Worm (Caenorhabditis elegans) whole organism, young adult: ENCODE results near the gene ctps-1.
A peak's percentile ranks its signal among the peaks of the same experiment; 100 is the strongest.

ENCODE experiments used
- B0019.2 ChIP-seq: fragments of 200-800 bp; sonication (Bioruptor generic); conservative IDR thresholded peaks from 2 replicates; pipeline ENCODE4 v1.3.6; 2022; ENCODE audit warnings: missing genetic modification reagents, missing genetic modification characterization, missing compliant biosample characterization
- B0261.1 ChIP-seq: sonication (generic microtip); optimal IDR thresholded peaks from 2 replicates; lab custom pipeline; 2016; ENCODE audit warnings: mild to moderate bottlenecking, missing genetic modification characterization, moderate library complexity, missing compliant biosample characterization
- B0336.3 ChIP-seq: fragments of 200-800 bp; sonication (Bioruptor generic); IDR thresholded peaks from 2 replicates; pipeline ENCODE4 v1.3.6; 2022; ENCODE audit warnings: missing genetic modification characterization, missing compliant biosample characterization
- C06A6.2 ChIP-seq: fragments of 200-800 bp; sonication (Bioruptor generic); conservative IDR thresholded peaks from 2 replicates; pipeline ENCODE4 v1.3.6; 2022; ENCODE audit warnings: missing genetic modification characterization, missing compliant biosample characterization
- C17E4.6 ChIP-seq: fragments of 200-800 bp; sonication (Bioruptor generic); IDR thresholded peaks from 2 replicates; pipeline ENCODE4 v1.3.6; 2022; ENCODE audit warnings: missing genetic modification reagents, missing genetic modification characterization, missing compliant biosample characterization
- D2030.7 ChIP-seq: fragments of 200-800 bp; sonication (Bioruptor generic); IDR thresholded peaks from 2 replicates; pipeline ENCODE4 v1.3.6; 2022; ENCODE audit warnings: missing genetic modification reagents, missing genetic modification characterization, missing compliant biosample characterization
- F55B11.4 ChIP-seq: sonication (generic microtip); optimal IDR thresholded peaks from 2 replicates; lab custom pipeline; 2016; ENCODE audit warnings: missing compliant biosample characterization, missing genetic modification characterization, borderline replicate concordance; ENCODE audit not compliant: insufficient read depth
- F57C9.4 ChIP-seq: sonication (generic microtip); optimal IDR thresholded peaks from 2 replicates; lab custom pipeline; 2017; ENCODE audit warnings: mild to moderate bottlenecking, missing genetic modification characterization, missing compliant biosample characterization
- Y53G8AR.9 ChIP-seq: fragments of 200-800 bp; sonication (Bioruptor generic); conservative IDR thresholded peaks from 2 replicates; pipeline ENCODE4 v1.3.6; 2022; ENCODE audit warnings: missing genetic modification reagents, missing genetic modification characterization, missing compliant biosample characterization
- ZK185.1 ChIP-seq: sonication (generic microtip); optimal IDR thresholded peaks from 2 replicates; lab custom pipeline; 2016; ENCODE audit warnings: mild to moderate bottlenecking, missing genetic modification characterization, missing compliant biosample characterization; ENCODE audit not compliant: poor library complexity, severe bottlenecking
- ama-1 ChIP-seq, 3 experiments: fragments of 150-350 bp in 1 of 3; sonication (generic microtip) in 2 of 3; optimal IDR thresholded peaks; 2 replicates each; lab custom pipeline; 2014 to 2018; ENCODE audit warnings: missing biosample characterization in 2 of 3, missing genetic modification characterization in 2 of 3, missing genetic modification reagents in 2 of 3
- bed-1 ChIP-seq: fragments of 200-800 bp; sonication (Bioruptor generic); IDR thresholded peaks from 2 replicates; pipeline ENCODE4 v1.3.6; 2022; ENCODE audit warnings: missing genetic modification reagents, missing genetic modification characterization, missing compliant biosample characterization
- bed-2 ChIP-seq: fragments of 200-800 bp; sonication (Bioruptor generic); IDR thresholded peaks from 2 replicates; pipeline ENCODE4 v1.3.6; 2022; ENCODE audit warnings: missing genetic modification reagents, missing genetic modification characterization, missing compliant biosample characterization
- cebp-2 ChIP-seq: fragments of 200-800 bp; sonication (Bioruptor generic); IDR thresholded peaks from 2 replicates; pipeline ENCODE4 v1.3.6; 2022; ENCODE audit warnings: missing genetic modification characterization, missing compliant biosample characterization
- ceh-100 ChIP-seq: fragments of 200-800 bp; sonication (Bioruptor generic); IDR thresholded peaks from 2 replicates; pipeline ENCODE4 v1.3.6; 2022; ENCODE audit warnings: missing genetic modification reagents, missing genetic modification characterization, missing compliant biosample characterization
- ceh-27 ChIP-seq: fragments of 200-800 bp; sonication (Bioruptor generic); optimal IDR thresholded peaks from 2 replicates; lab custom pipeline; 2018; ENCODE audit warnings: mild to moderate bottlenecking, missing genetic modification characterization, moderate library complexity, missing compliant biosample characterization
- chd-7 ChIP-seq: sonication (generic microtip); optimal IDR thresholded peaks from 2 replicates; lab custom pipeline; 2016; ENCODE audit warnings: mild to moderate bottlenecking, missing genetic modification characterization, moderate library complexity, missing compliant biosample characterization
- dpl-1 ChIP-seq: fragments of 150-350 bp; optimal IDR thresholded peaks from 2 replicates; lab custom pipeline; 2014; ENCODE audit warnings: missing biosample characterization, missing genetic modification reagents, missing genetic modification characterization
- egrh-3 ChIP-seq: fragments of 200-800 bp; sonication (Bioruptor generic); IDR thresholded peaks from 2 replicates; pipeline ENCODE4 v1.3.6; 2022; ENCODE audit warnings: missing genetic modification reagents, missing genetic modification characterization, missing compliant biosample characterization
- ekl-4 ChIP-seq: fragments of 200-800 bp; sonication (Bioruptor generic); IDR thresholded peaks from 2 replicates; pipeline ENCODE4 v1.3.6; 2022; ENCODE audit warnings: missing genetic modification reagents, missing genetic modification characterization, missing compliant biosample characterization
- hlh-12 ChIP-seq: sonication (generic microtip); optimal IDR thresholded peaks from 2 replicates; lab custom pipeline; 2016; ENCODE audit warnings: missing genetic modification characterization, missing compliant biosample characterization
- hmg-1.2 ChIP-seq: fragments of 200-800 bp; sonication (Bioruptor generic); IDR thresholded peaks from 2 replicates; pipeline ENCODE4 v1.3.6; 2022; ENCODE audit warnings: missing genetic modification reagents, missing genetic modification characterization, missing compliant biosample characterization
- let-526 ChIP-seq: fragments of 200-800 bp; sonication (Bioruptor generic); IDR thresholded peaks from 2 replicates; pipeline ENCODE4 v1.3.6; 2022; ENCODE audit warnings: missing genetic modification reagents, missing genetic modification characterization, missing compliant biosample characterization
- lin-40 ChIP-seq: sonication (generic microtip); optimal IDR thresholded peaks from 2 replicates; lab custom pipeline; 2016; ENCODE audit warnings: missing genetic modification characterization, mild to moderate bottlenecking, missing compliant biosample characterization, missing genotype, missing genetic modification reagents
- madf-10 ChIP-seq: sonication (generic microtip); optimal IDR thresholded peaks from 2 replicates; lab custom pipeline; 2016; ENCODE audit warnings: mild to moderate bottlenecking, missing genetic modification characterization, missing compliant biosample characterization
- madf-3 ChIP-seq: fragments of 200-800 bp; sonication (Bioruptor generic); IDR thresholded peaks from 2 replicates; pipeline ENCODE4 v1.3.6; 2022; ENCODE audit warnings: missing genetic modification reagents, missing genetic modification characterization, missing compliant biosample characterization
- madf-6 ChIP-seq: fragments of 200-800 bp; sonication (Bioruptor generic); IDR thresholded peaks from 2 replicates; pipeline ENCODE4 v1.3.6; 2022; ENCODE audit warnings: missing genetic modification reagents, missing genetic modification characterization, missing compliant biosample characterization
- madf-8 ChIP-seq: fragments of 200-800 bp; sonication (Bioruptor generic); conservative IDR thresholded peaks from 2 replicates; pipeline ENCODE4 v1.3.6; 2022; ENCODE audit warnings: missing genetic modification reagents, missing genetic modification characterization, missing compliant biosample characterization
- mcd-1 ChIP-seq: fragments of 200-800 bp; sonication (Bioruptor generic); IDR thresholded peaks from 2 replicates; pipeline ENCODE4 v1.3.6; 2022; ENCODE audit warnings: missing genetic modification reagents, missing genetic modification characterization, missing compliant biosample characterization
- mes-4 ChIP-seq: sonication (generic microtip); optimal IDR thresholded peaks from 2 replicates; lab custom pipeline; 2016; ENCODE audit warnings: missing genotype, missing genetic modification characterization, missing compliant biosample characterization
- nfya-1 ChIP-seq: sonication (generic microtip); optimal IDR thresholded peaks from 2 replicates; lab custom pipeline; 2017; ENCODE audit warnings: antibody characterized with exemption, missing compliant biosample characterization, missing genetic modification characterization, borderline replicate concordance; ENCODE audit not compliant: insufficient read depth
- nfya-2 ChIP-seq: fragments of 200-800 bp; sonication (Bioruptor generic); IDR thresholded peaks from 2 replicates; pipeline ENCODE4 v1.3.6; 2022; ENCODE audit warnings: missing genetic modification reagents, missing genetic modification characterization, missing compliant biosample characterization
- nfyb-1 ChIP-seq: fragments of 200-800 bp; sonication (Bioruptor generic); IDR thresholded peaks from 2 replicates; pipeline ENCODE4 v1.3.6; 2022; ENCODE audit warnings: missing genetic modification reagents, missing genetic modification characterization, missing compliant biosample characterization
- pbrm-1 ChIP-seq: fragments of 200-800 bp; sonication (Bioruptor generic); IDR thresholded peaks from 2 replicates; pipeline ENCODE4 v1.3.6; 2022; ENCODE audit warnings: missing genetic modification reagents, missing genetic modification characterization, missing compliant biosample characterization
- rpc-1 ChIP-seq, 2 experiments: fragments of 150-350 bp in 1 of 2; sonication (generic microtip) in 1 of 2; optimal IDR thresholded peaks; 2 replicates each; lab custom pipeline; 2014 to 2018; ENCODE audit warnings: missing biosample characterization in 1 of 2, missing genetic modification characterization in 1 of 2, missing genetic modification reagents in 1 of 2, missing genotype in 1 of 2
- snpc-1.1 ChIP-seq: sonication (generic microtip); optimal IDR thresholded peaks from 2 replicates; lab custom pipeline; 2017; ENCODE audit warnings: missing genetic modification characterization, mild to moderate bottlenecking, missing compliant biosample characterization, antibody characterized with exemption, moderate library complexity, missing genotype, missing genetic modification reagents; ENCODE audit not compliant: insufficient read depth
- snpc-4 ChIP-seq, 5 experiments: fragments of 150-350 bp in 1 of 5; sonication (generic microtip) in 4 of 5; optimal IDR thresholded peaks; 2 replicates each; lab custom pipeline; 2014 to 2018; ENCODE audit warnings: missing genetic modification characterization in 5 of 5, missing biosample characterization in 3 of 5, antibody characterized with exemption in 2 of 5, mild to moderate bottlenecking in 2 of 5, missing compliant biosample characterization in 2 of 5, missing genotype in 2 of 5, moderate library complexity in 2 of 5, missing genetic modification reagents in 1 of 5
- somi-1 ChIP-seq: fragments of 200-800 bp; sonication (Bioruptor generic); optimal IDR thresholded peaks from 2 replicates; lab custom pipeline; 2018; ENCODE audit warnings: mild to moderate bottlenecking, missing genetic modification characterization, missing compliant biosample characterization
- tbp1 ChIP-seq: fragments of 200-800 bp; sonication (Bioruptor generic); optimal IDR thresholded peaks from 2 replicates; lab custom pipeline; 2018; ENCODE audit warnings: mild to moderate bottlenecking, missing genetic modification characterization, missing compliant biosample characterization
- unc-130 ChIP-seq: sonication (generic microtip); optimal IDR thresholded peaks from 2 replicates; lab custom pipeline; 2016; ENCODE audit warnings: missing genetic modification reagents, missing genetic modification characterization, missing compliant biosample characterization
- unc-62 ChIP-seq: fragments of 150-350 bp; optimal IDR thresholded peaks from 2 replicates; lab custom pipeline; 2014; ENCODE audit warnings: missing biosample characterization, missing genetic modification reagents, missing genetic modification characterization
- zfh-2 ChIP-seq: fragments of 200-800 bp; sonication (Bioruptor generic); conservative IDR thresholded peaks from 2 replicates; pipeline ENCODE4 v1.3.6; 2022; ENCODE audit warnings: missing genetic modification reagents, missing genetic modification characterization, missing compliant biosample characterization
- zim-3 ChIP-seq: sonication (generic microtip); optimal IDR thresholded peaks from 2 replicates; lab custom pipeline; 2017; ENCODE audit warnings: mild to moderate bottlenecking, missing genetic modification characterization, moderate library complexity, missing compliant biosample characterization
- ztf-18 ChIP-seq: sonication (generic microtip); optimal IDR thresholded peaks from 2 replicates; lab custom pipeline; 2016; ENCODE audit warnings: missing genotype, mild to moderate bottlenecking, missing genetic modification characterization, missing compliant biosample characterization
- ztf-26 ChIP-seq: sonication (generic microtip); optimal IDR thresholded peaks from 2 replicates; lab custom pipeline; 2017; ENCODE audit warnings: missing genetic modification characterization, missing compliant biosample characterization
- ztf-28 ChIP-seq: fragments of 200-800 bp; sonication (Bioruptor generic); IDR thresholded peaks from 2 replicates; pipeline ENCODE4 v1.3.6; 2022; ENCODE audit warnings: missing genetic modification reagents, missing genetic modification characterization, missing compliant biosample characterization

The ctps-1 gene

ce11 chrV:16794828-16795354 is at the start of gene ctps-1, which contains the start of gene pus-1 (continued):
- TF ChIP-seq zfh-2 (GFP tag; lab: Robert Waterston, UW) (no peak), nfyb-1 (GFP tag; lab: Robert Waterston, UW) (0 out of 2 replicates have a peak, but pooled peaks have one; percentile 40), ZK185.1 (tag; lab: Kevin White, UChicago) (no peak), F57C9.4 (no peak), tbp1 (peak; percentile 39), dpl-1 (GFP tag; lab: Kevin White, UChicago) (peak; percentile 57), Y53G8AR.9 (GFP tag; lab: Robert Waterston, UW) (0 out of 2 replicates have a peak, but pooled peaks have one; percentile 66), B0336.3 (GFP tag; lab: Robert Waterston, UW) (peak; percentile 61), ztf-26 (no peak), snpc-1.1 (tag; lab: Kevin White, UChicago) (peak; percentile 63), madf-6 (peak; percentile 90), ztf-18 (tag; lab: Kevin White, UChicago) (peak; percentile 95), unc-62 (GFP tag; lab: Kevin White, UChicago) (no peak), mcd-1 (peak; percentile 77), ama-1 (optimal IDR thresholded peaks at IDR 0.05; lab: Kevin White, UChicago) (no peak), ama-1 (GFP tag; optimal IDR thresholded peaks at IDR 0.05; lab: Kevin White, UChicago) (no peak), hmg-1.2 (GFP tag; lab: Robert Waterston, UW) (peak; percentile 23; the same call in 1 of the 2 replicates), madf-8 (GFP tag; lab: Robert Waterston, UW) (peak; percentile 71), C17E4.6 (GFP tag; lab: Robert Waterston, UW) (no peak), F55B11.4 (tag; lab: Kevin White, UChicago) (no peak), mes-4 (tag; lab: Kevin White, UChicago) (no peak), B0261.1 (tag; lab: Kevin White, UChicago) (no peak), cebp-2 (GFP tag; lab: Robert Waterston, UW) (no peak), ceh-27 (GFP tag; lab: Kevin White, UChicago) (no peak), ekl-4 (GFP tag; lab: Robert Waterston, UW) (peak; percentile 44; the same call in 1 of the 2 replicates), snpc-4 (GFP tag; optimal IDR thresholded peaks at IDR 0.05; lab: Kevin White, UChicago) (peak; percentile 31), snpc-4 (tag; optimal IDR thresholded peaks at IDR 0.05; lab: Kevin White, UChicago) (peak; percentile 21 to 83 (median 52)), bed-1 (GFP tag; lab: Robert Waterston, UW) (no peak), D2030.7 (GFP tag; lab: Robert Waterston, UW) (peak; percentile 72), ztf-28 (no peak), egrh-3 (GFP tag; lab: Robert Waterston, UW) (no peak), rpc-1 (optimal IDR thresholded peaks at IDR 0.05; lab: Kevin White, UChicago) (no peak), rpc-1 (tag; optimal IDR thresholded peaks at IDR 0.05; lab: Kevin White, UChicago) (no peak), ceh-100 (0 out of 2 replicates have a peak, but pooled peaks have one; percentile 21), madf-3 (GFP tag; lab: Robert Waterston, UW) (0 out of 2 replicates have a peak, but pooled peaks have one; percentile 56), C06A6.2 (GFP tag; lab: Robert Waterston, UW) (no peak), pbrm-1 (GFP tag; lab: Robert Waterston, UW) (peak; percentile 80; the same call in 1 of the 2 replicates), zim-3 (tag; lab: Kevin White, UChicago) (no peak), chd-7 (tag; lab: Kevin White, UChicago) (no peak), unc-130 (GFP tag; lab: Kevin White, UChicago) (peak; percentile 25), lin-40 (tag; lab: Kevin White, UChicago) (peak; percentile 69), B0019.2 (GFP tag; lab: Robert Waterston, UW) (no peak), madf-10 (tag; lab: Kevin White, UChicago) (no peak), nfya-1 (no peak), let-526 (GFP tag; lab: Robert Waterston, UW) (no peak), hlh-12 (tag; lab: Kevin White, UChicago) (no peak), somi-1 (GFP tag; lab: Kevin White, UChicago) (no peak), bed-2 (GFP tag; lab: Robert Waterston, UW) (no peak), nfya-2 (GFP tag; lab: Robert Waterston, UW) (no peak)
